Worm (Caenorhabditis elegans): ENCODE data around the gene ZK512.4.

ZK512.4 gene

ce11 chrIII:9115745-9116144, 29.4 kb upstream of the ZK512.4 start:
- TF ChIP-seq ztf-25 (GFP tag; IDR thresholded peaks at IDR 0.05): no peak
- TF ChIP-seq attf-5 (GFP tag; optimal IDR thresholded peaks at IDR 0.05): no peak

- TF ChIP-seq madf-3 (GFP tag; IDR thresholded peaks at IDR 0.05) (no peak), sptf-2 (GFP tag; optimal IDR thresholded peaks at IDR 0.05) (no peak), sdz-38 (tag; optimal IDR thresholded peaks at IDR 0.05) (no peak), nhr-80 (tag; optimal IDR thresholded peaks at IDR 0.05) (no peak), bed-2 (GFP tag; IDR thresholded peaks at IDR 0.05) (no peak), hmg-20 (GFP tag; IDR thresholded peaks at IDR 0.05) (no peak), snpc-4 (GFP tag; optimal IDR thresholded peaks at IDR 0.05) (no peak), snpc-4 (tag; optimal IDR thresholded peaks at IDR 0.05) (no peak), ccch-3 (GFP tag; optimal IDR thresholded peaks at IDR 0.05) (no peak), cebp-1 (GFP tag; IDR thresholded peaks at IDR 0.05) (no peak), cebp-1 (tag; optimal IDR thresholded peaks at IDR 0.05) (no peak), rcor-1 (GFP tag; IDR thresholded peaks at IDR 0.05) (no peak), xnd-1 (tag; optimal IDR thresholded peaks at IDR 0.05) (no peak), Y53G8AR.9 (GFP tag; conservative IDR thresholded peaks at IDR 0.05) (no peak)
Measured at ce11 chrIII:9118314-9118850, 26.8 kb upstream of the ZK512.4 start, which contains the start of gene grl-11. Gene grl-11, minus strand, starts transcription at chrIII:9118364.

ce11 chrIII:9118921-9119606, 26.1 kb upstream of the ZK512.4 start, which contains the start of gene ced-11:
Gene ced-11, plus strand, starts transcription at chrIII:9119556.
- TF ChIP-seq lsy-27 (tag; optimal IDR thresholded peaks at IDR 0.05; ENCODE audit: borderline replicate concordance, insufficient read depth) (no peak), tbx-9 (tag; optimal IDR thresholded peaks at IDR 0.05; ENCODE audit: borderline replicate concordance) (no peak), snpc-3.4 (tag; optimal IDR thresholded peaks at IDR 0.05) (no peak), ztf-6 (GFP tag; IDR thresholded peaks at IDR 0.05) (no peak), dpl-1 (GFP tag; optimal IDR thresholded peaks at IDR 0.05) (no peak), nfya-1 (tag; optimal IDR thresholded peaks at IDR 0.05; ENCODE audit: borderline replicate concordance, insufficient read depth) (no peak), K12H6.12 (tag; optimal IDR thresholded peaks at IDR 0.05) (no peak), ceh-40 (GFP tag; IDR thresholded peaks at IDR 0.05) (no peak), D2030.7 (GFP tag; IDR thresholded peaks at IDR 0.05) (no peak), nhr-179 (tag; optimal IDR thresholded peaks at IDR 0.05) (no peak), unc-62 (GFP tag; optimal IDR thresholded peaks at IDR 0.05) (no peak), atf-7 (tag; optimal IDR thresholded peaks at IDR 0.05) (no peak), nfya-2 (GFP tag; IDR thresholded peaks at IDR 0.05) (no peak), xnd-1 (tag; optimal IDR thresholded peaks at IDR 0.05) (no peak), egl-44 (GFP tag; IDR thresholded peaks at IDR 0.05) (no peak), hsf-1 (GFP tag; IDR thresholded peaks at IDR 0.05) (no peak)

ce11 chrIII:9125789-9126304, 19.3 kb upstream of the ZK512.4 start, which contains the start of gene sec-16A.1:
Gene sec-16A.1, plus strand, starts transcription at chrIII:9125839.
- peak; percentile 24; the same call in 1 of the 2 replicates for TF ChIP-seq hmg-1.2 (GFP tag; IDR thresholded peaks at IDR 0.05)
- TF ChIP-seq attf-5 (GFP tag; optimal IDR thresholded peaks at IDR 0.05): peak; percentile 34
- TF ChIP-seq repo-1 (tag; optimal IDR thresholded peaks at IDR 0.05): no peak
- no peak for TF ChIP-seq ceh-58 (GFP tag; IDR thresholded peaks at IDR 0.05)
- TF ChIP-seq unc-130 (GFP tag; optimal IDR thresholded peaks at IDR 0.05): no peak
- no peak for TF ChIP-seq nfya-2 (GFP tag; IDR thresholded peaks at IDR 0.05)
- TF ChIP-seq nfya-1 (tag; optimal IDR thresholded peaks at IDR 0.05; ENCODE audit: borderline replicate concordance, insufficient read depth): no peak
- TF ChIP-seq K11D2.4 (GFP tag; IDR thresholded peaks at IDR 0.05): no peak
- no peak for TF ChIP-seq ztf-6 (GFP tag; IDR thresholded peaks at IDR 0.05)
- no peak for TF ChIP-seq unc-62 (GFP tag; optimal IDR thresholded peaks at IDR 0.05)
- TF ChIP-seq fkh-3 (tag; optimal IDR thresholded peaks at IDR 0.05): no peak
- TF ChIP-seq zfh-2 (GFP tag; conservative IDR thresholded peaks at IDR 0.05): no peak
- TF ChIP-seq mxl-1 (tag; optimal IDR thresholded peaks at IDR 0.05): no peak

Measured in whole organism, young adult.